Worm (Caenorhabditis elegans) whole organism, L3 larva: ENCODE results near the gene hpl-2.

Source experiments
- R02D3.7 ChIP-seq: fragments of 150-350 bp; optimal IDR thresholded peaks from 2 replicates; lab custom pipeline; 2014; ENCODE audit warnings: missing biosample characterization, missing genetic modification characterization
- ama-1 ChIP-seq: fragments of 150-350 bp; optimal IDR thresholded peaks from 2 replicates; lab custom pipeline; 2018
- ceh-28 ChIP-seq: fragments of 150-350 bp; optimal IDR thresholded peaks from 2 replicates; lab custom pipeline; 2014; ENCODE audit warnings: missing biosample characterization, missing genetic modification reagents, missing genetic modification characterization
- nhr-12 ChIP-seq: fragments of 150-350 bp; optimal IDR thresholded peaks from 2 replicates; lab custom pipeline; 2014; ENCODE audit warnings: missing biosample characterization, missing genetic modification characterization
- snpc-4 ChIP-seq: fragments of 150-350 bp; optimal IDR thresholded peaks from 2 replicates; lab custom pipeline; 2014; ENCODE audit warnings: missing biosample characterization, missing genetic modification characterization
- unc-62 ChIP-seq: fragments of 150-350 bp; sonication (generic microtip); optimal IDR thresholded peaks from 4 replicates; lab custom pipeline; 2014; ENCODE audit warnings: missing biosample characterization, missing genetic modification reagents, missing genetic modification characterization

DNA sequence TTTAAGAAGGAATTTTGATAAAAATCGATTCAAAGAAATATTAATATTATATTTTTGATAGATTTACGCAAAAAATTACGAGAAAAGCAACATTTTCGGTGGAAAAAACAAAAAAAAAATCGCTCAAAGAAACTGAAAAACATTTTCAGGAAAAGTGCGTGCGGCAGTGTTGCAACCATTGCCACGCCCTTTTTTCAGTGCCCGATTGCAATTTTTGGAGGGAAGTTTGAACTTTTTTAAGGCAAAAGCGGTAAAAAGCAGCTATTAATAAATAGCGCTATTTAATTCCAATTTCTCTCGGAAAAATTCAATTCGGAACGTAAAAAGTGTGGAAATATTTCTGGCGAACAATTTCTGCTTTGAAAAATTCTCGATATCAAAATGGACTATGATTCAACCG, 34.3 kb downstream of the hpl-2 start:
- TF ChIP-seq ama-1, result no peak
- TF ChIP-seq unc-62 (GFP tag; lab: Kevin White, UChicago), result no peak
- TF ChIP-seq R02D3.7 (tag; lab: Kevin White, UChicago), result no peak
- no peak for TF ChIP-seq nhr-12 (tag; lab: Kevin White, UChicago)
- TF ChIP-seq snpc-4 (tag; lab: Kevin White, UChicago), result no peak
- TF ChIP-seq ceh-28, result no peak
